Fruit fly (Drosophila melanogaster): Measurements from ENCODE around the gene CG5653.

CG5653 gene

DNA sequence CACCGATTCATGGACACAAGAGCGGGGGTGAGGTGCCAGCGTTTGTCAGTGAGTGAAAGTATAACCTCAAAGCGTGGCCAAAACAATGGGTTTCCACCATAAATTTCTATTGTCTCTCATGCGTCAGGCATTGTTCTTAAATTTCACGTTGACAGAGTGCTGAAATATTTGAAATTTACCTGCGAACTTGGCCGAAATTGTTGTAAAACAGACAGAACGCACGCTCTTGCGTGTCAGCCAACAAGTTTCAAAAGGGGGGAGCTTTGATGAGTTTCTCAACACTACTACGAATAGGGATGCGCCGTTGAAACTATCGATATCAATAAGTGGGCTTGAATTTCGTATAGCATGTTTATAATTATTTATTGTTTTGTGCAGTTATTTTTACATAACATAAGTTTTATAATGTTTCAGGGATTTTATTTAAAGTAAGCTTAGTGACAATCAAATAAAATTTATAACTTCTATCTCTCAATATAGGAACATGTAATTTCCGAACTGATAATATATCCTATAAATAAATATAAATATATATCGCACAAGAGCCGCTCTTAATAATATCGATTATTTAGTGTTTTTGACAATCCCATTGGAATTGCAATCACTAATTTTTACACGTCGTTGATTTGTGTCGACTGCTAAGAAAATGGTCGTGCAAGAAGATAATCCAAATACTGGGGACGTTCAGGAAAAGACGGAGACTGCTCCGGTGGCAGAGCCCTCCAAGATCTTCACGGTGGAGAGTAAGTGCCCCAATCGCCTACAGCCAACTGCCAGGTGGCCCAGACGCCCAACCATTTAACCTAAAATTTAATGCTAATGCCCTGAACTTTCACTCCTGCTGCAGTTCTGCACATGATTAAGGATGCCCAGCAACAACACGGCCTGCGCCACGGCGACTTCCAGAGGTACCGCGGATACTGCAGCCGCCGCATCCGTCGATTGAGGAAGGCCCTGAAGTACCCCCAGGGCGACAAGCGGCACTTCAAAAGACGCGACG, 8.6 kb upstream of the CG5653 start, which contains the start of the genes pix and Srp68 (continued):
- TF ChIP-seq spab (GFP tag; optimal IDR thresholded peaks at IDR 0.05) (no peak), Hr39 (GFP tag; optimal IDR thresholded peaks at IDR 0.05) (peak; percentile 15), svp (GFP tag) (peak; percentile 90), achi (GFP tag; optimal IDR thresholded peaks at IDR 0.05) (peak; percentile 66), CG10631 (GFP tag; optimal IDR thresholded peaks at IDR 0.05) (peak; percentile 47), lz (GFP tag; optimal IDR thresholded peaks at IDR 0.05) (peak; percentile 78), Eip93F (GFP tag; optimal IDR thresholded peaks at IDR 0.05) (no peak), Eip75B (GFP tag; optimal IDR thresholded peaks at IDR 0.05) (no peak), CG6163 (GFP tag; IDR thresholded peaks at IDR 0.05) (no peak), CG8119 (GFP tag; IDR thresholded peaks at IDR 0.05) (no peak), OdsH (GFP tag; optimal IDR thresholded peaks at IDR 0.05) (no peak), CG15336 (GFP tag; IDR thresholded peaks at IDR 0.05) (0 out of 2 replicates have a peak, but pooled peaks have one; percentile 7), CG6792 (GFP tag; optimal IDR thresholded peaks at IDR 0.05) (no peak), CG4318 (GFP tag; optimal IDR thresholded peaks at IDR 0.05) (no peak), CG3032 (tag; optimal IDR thresholded peaks at IDR 0.05) (peak; percentile 69), Blimp-1 (GFP tag; optimal IDR thresholded peaks at IDR 0.05) (peak; percentile 84), fkh (GFP tag; optimal IDR thresholded peaks at IDR 0.05) (no peak), fd59A (GFP tag; optimal IDR thresholded peaks at IDR 0.05) (peak; percentile 23), Met (GFP tag; optimal IDR thresholded peaks at IDR 0.05) (no peak), dac (GFP tag; optimal IDR thresholded peaks at IDR 0.05) (no peak), CG6276 (GFP tag; optimal IDR thresholded peaks at IDR 0.05) (no peak), salr (GFP tag; optimal IDR thresholded peaks at IDR 0.05) (no peak), CG9139 (GFP tag; optimal IDR thresholded peaks at IDR 0.05) (no peak), CG8632 (GFP tag; optimal IDR thresholded peaks at IDR 0.05) (no peak), CG31627 (GFP tag; optimal IDR thresholded peaks at IDR 0.05) (peak; percentile 70), Sox14 (GFP tag; optimal IDR thresholded peaks at IDR 0.05) (peak; percentile 66), Hr4 (GFP tag; optimal IDR thresholded peaks at IDR 0.05) (no peak), Eip78C (GFP tag) (no peak), fd85E (GFP tag; optimal IDR thresholded peaks at IDR 0.05) (no peak), CG6808 (GFP tag; optimal IDR thresholded peaks at IDR 0.05) (no peak), esn (GFP tag; optimal IDR thresholded peaks at IDR 0.05) (peak; percentile 83), Sox102F (GFP tag; optimal IDR thresholded peaks at IDR 0.05) (no peak), CG6854 (GFP tag; optimal IDR thresholded peaks at IDR 0.05) (peak; percentile 18)

- no peak for TF ChIP-seq CG8632 (GFP tag; optimal IDR thresholded peaks at IDR 0.05)
- no peak for TF ChIP-seq topi (GFP tag; optimal IDR thresholded peaks at IDR 0.05)
- no peak for TF ChIP-seq CG15336 (GFP tag; IDR thresholded peaks at IDR 0.05)
- no peak for TF ChIP-seq CG8119 (GFP tag; IDR thresholded peaks at IDR 0.05)
- TF ChIP-seq Ets21C (GFP tag; optimal IDR thresholded peaks at IDR 0.05) = no peak
- peak; percentile 44 for TF ChIP-seq esn (GFP tag; optimal IDR thresholded peaks at IDR 0.05)
- TF ChIP-seq Ets96B (tag; optimal IDR thresholded peaks at IDR 0.05) = no peak
- no peak for TF ChIP-seq lz (GFP tag; optimal IDR thresholded peaks at IDR 0.05)
- TF ChIP-seq ss (GFP tag; optimal IDR thresholded peaks at IDR 0.05) = no peak
- no peak for TF ChIP-seq achi (GFP tag; optimal IDR thresholded peaks at IDR 0.05)
- TF ChIP-seq CG10631 (GFP tag; optimal IDR thresholded peaks at IDR 0.05) = no peak
- TF ChIP-seq Sox14 (GFP tag; optimal IDR thresholded peaks at IDR 0.05) = peak; percentile 97
- TF ChIP-seq Blimp-1 (GFP tag; optimal IDR thresholded peaks at IDR 0.05) = no peak
- TF ChIP-seq CG34406 (GFP tag; optimal IDR thresholded peaks at IDR 0.05) = no peak
- no peak for TF ChIP-seq CG16779 (tag; optimal IDR thresholded peaks at IDR 0.05)
- no peak for TF ChIP-seq net (GFP tag; optimal IDR thresholded peaks at IDR 0.05)
- TF ChIP-seq CG6854 (GFP tag; optimal IDR thresholded peaks at IDR 0.05) = peak; percentile 53
- TF ChIP-seq OdsH (GFP tag; optimal IDR thresholded peaks at IDR 0.05) = no peak
- no peak for TF ChIP-seq Met (GFP tag; optimal IDR thresholded peaks at IDR 0.05)
Observed at dm6 chr3L:8968437-8968836, 2.3 kb upstream of the CG5653 start, which contains the start of gene CG5026. Gene CG5026 (plus strand): TSS chr3L:8968528.

All from whole organism, prepupa.